Worm (Caenorhabditis elegans): ENCODE data around the gene srg-68.

DNA sequence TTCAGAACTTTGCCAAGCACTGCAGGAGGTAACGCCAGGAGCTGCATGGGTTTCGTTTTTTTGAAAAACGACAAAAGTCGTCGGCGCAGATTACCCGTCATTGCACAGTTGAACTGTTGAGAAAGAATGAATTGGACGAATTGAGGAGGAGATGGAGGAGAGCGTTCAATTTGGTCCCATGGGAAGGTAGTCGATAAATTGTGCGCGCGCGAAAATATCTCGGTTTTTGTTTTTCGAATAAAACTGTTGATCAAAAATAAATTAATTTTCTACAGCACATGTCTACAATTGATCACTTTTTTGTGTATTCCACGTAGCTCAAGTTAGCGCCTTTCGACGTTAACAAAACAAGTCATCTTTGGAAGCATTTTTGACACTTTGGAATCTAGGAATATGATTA, 45.3 kb downstream of the srg-68 start, which contains the start of gene F08F3.6:
- TF ChIP-seq nhr-237 (tag; optimal IDR thresholded peaks at IDR 0.05) (no peak), ces-1 (GFP tag; optimal IDR thresholded peaks at IDR 0.05) (no peak), mab-5 (tag; optimal IDR thresholded peaks at IDR 0.05) (no peak), mep-1 (tag; optimal IDR thresholded peaks at IDR 0.05) (no peak), unc-62 (GFP tag; optimal IDR thresholded peaks at IDR 0.05) (no peak), sptf-1 (tag; optimal IDR thresholded peaks at IDR 0.05) (no peak), snpc-4 (tag; optimal IDR thresholded peaks at IDR 0.05) (no peak), tbx-8 (GFP tag; optimal IDR thresholded peaks at IDR 0.05) (no peak)
